Fruit fly (Drosophila melanogaster): ENCODE results near the gene CG2186.

Gene CG2186

dm6 chrX:10835631-10836030 is 21.8 kb upstream of the CG2186 start:
- TF ChIP-seq cg (GFP tag; optimal IDR thresholded peaks at IDR 0.05): peak; percentile 24
- TF ChIP-seq chinmo (GFP tag; IDR thresholded peaks at IDR 0.05; ENCODE audit: partially characterized antibody): 0 out of 4 replicates have a peak, but pooled peaks have one; percentile 23
- peak; percentile 60 for TF ChIP-seq kni (GFP tag; optimal IDR thresholded peaks at IDR 0.05)
- TF ChIP-seq ewg (GFP tag; optimal IDR thresholded peaks at IDR 0.05): peak; percentile 85
- no peak for TF ChIP-seq jigr1 (GFP tag; IDR thresholded peaks at IDR 0.05)
- TF ChIP-seq Ets65A (GFP tag): peak; percentile 57
- TF ChIP-seq salm (tag; optimal IDR thresholded peaks at IDR 0.05): no peak
- TF ChIP-seq pan (optimal IDR thresholded peaks at IDR 0.05): no peak
- TF ChIP-seq pan (GFP tag; optimal IDR thresholded peaks at IDR 0.05 in 1 of 2, IDR thresholded peaks at IDR 0.05 in 1 of 2): peak in 1 of 2 experiments; percentile 16
- no peak for TF ChIP-seq p53 (GFP tag; optimal IDR thresholded peaks at IDR 0.05)
- TF ChIP-seq Hr39 (optimal IDR thresholded peaks at IDR 0.05): peak; percentile 99
- no peak for TF ChIP-seq CG15269 (tag; optimal IDR thresholded peaks at IDR 0.05)
- TF ChIP-seq Deaf1 (tag; optimal IDR thresholded peaks at IDR 0.05): no peak
- peak in 1 of 2 experiments; percentile 91 for TF ChIP-seq Dfd (GFP tag; optimal IDR thresholded peaks at IDR 0.05)
- TF ChIP-seq sens (GFP tag): peak; percentile 32
- TF ChIP-seq Med (GFP tag): peak; percentile 68
- no peak for TF ChIP-seq CG30020 (tag; optimal IDR thresholded peaks at IDR 0.05)
- no peak for TF ChIP-seq CG8281 (tag; optimal IDR thresholded peaks at IDR 0.05)
- TF ChIP-seq HmgZ (tag; optimal IDR thresholded peaks at IDR 0.05): no peak
- TF ChIP-seq CG6175 (GFP tag; IDR thresholded peaks at IDR 0.05): no peak
- 0 out of 3 replicates have a peak, but pooled peaks have one; percentile 28 for TF ChIP-seq otp (GFP tag; IDR thresholded peaks at IDR 0.05)
- 0 out of 3 replicates have a peak, but pooled peaks have one; percentile 28 for TF ChIP-seq CG14860 (GFP tag; IDR thresholded peaks at IDR 0.05; ENCODE audit: partially characterized antibody)
- TF ChIP-seq Nf-YC (tag; optimal IDR thresholded peaks at IDR 0.05): no peak
- TF ChIP-seq CG15479 (GFP tag; optimal IDR thresholded peaks at IDR 0.05): peak; percentile 11
- TF ChIP-seq Opbp (GFP tag; IDR thresholded peaks at IDR 0.05; ENCODE audit: partially characterized antibody): 0 out of 3 replicates have a peak, but pooled peaks have one; percentile 39
- TF ChIP-seq ato (GFP tag; IDR thresholded peaks at IDR 0.05; ENCODE audit: partially characterized antibody): 0 out of 2 replicates have a peak, but pooled peaks have one; percentile 14

dm6 chrX:10838962-10839361 is 18.5 kb upstream of the CG2186 start, which contains the start of gene CG15210:
TSS of gene CG15210 (plus strand) at chrX:10839230.
- TF ChIP-seq Adf1 (GFP tag; IDR thresholded peaks at IDR 0.05) (peak; percentile 63; the same call in 1 of the 2 replicates), CG4707 (GFP tag; optimal IDR thresholded peaks at IDR 0.05) (no peak), CG5180 (GFP tag; optimal IDR thresholded peaks at IDR 0.05) (peak; percentile 84), Med (GFP tag) (peak; percentile 49)

dm6 chrX:10840892-10841564 is 16.4 kb upstream of the CG2186 start:
- TF ChIP-seq Med (GFP tag) (peak; percentile 39), YL-1 (GFP tag; optimal IDR thresholded peaks at IDR 0.05) (no peak), mirr (GFP tag; optimal IDR thresholded peaks at IDR 0.05) (peak; percentile 93), Nf-YB (GFP tag; optimal IDR thresholded peaks at IDR 0.05) (peak; percentile 35), phol (tag; optimal IDR thresholded peaks at IDR 0.05) (no peak), CG34376 (GFP tag; optimal IDR thresholded peaks at IDR 0.05) (peak; percentile 41), exex (tag; optimal IDR thresholded peaks at IDR 0.05) (peak; percentile 98), sqz (GFP tag; optimal IDR thresholded peaks at IDR 0.05) (no peak), pfk (GFP tag; optimal IDR thresholded peaks at IDR 0.05) (no peak), sug (tag; optimal IDR thresholded peaks at IDR 0.05) (peak; percentile 27), grn (GFP tag; optimal IDR thresholded peaks at IDR 0.05) (peak; percentile 52), chinmo (GFP tag; IDR thresholded peaks at IDR 0.05; ENCODE audit: partially characterized antibody) (0 out of 4 replicates have a peak, but pooled peaks have one; percentile 49), dmrt99B (tag; optimal IDR thresholded peaks at IDR 0.05) (no peak), Nf-YC (tag; optimal IDR thresholded peaks at IDR 0.05) (peak; percentile 14), E2f2 (GFP tag; IDR thresholded peaks at IDR 0.05) (0 out of 2 replicates have a peak, but pooled peaks have one; percentile 6), Sry-δ (GFP tag; optimal IDR thresholded peaks at IDR 0.05) (no peak), CG6272 (GFP tag; IDR thresholded peaks at IDR 0.05) (no peak)

All from whole organism, embryonic.